Worm (Caenorhabditis elegans) whole organism, L4 larva: ENCODE results near the gene R02F11.11.

Experiments used
- F49E8.2 ChIP-seq: sonication (generic microtip); optimal IDR thresholded peaks from 2 replicates; lab custom pipeline; 2016; ENCODE audit warnings: missing compliant biosample characterization, mild to moderate bottlenecking, missing genetic modification characterization, borderline replicate concordance
- R02D3.7 ChIP-seq: fragments of 150-350 bp; sonication (generic microtip); optimal IDR thresholded peaks from 3 replicates; lab custom pipeline; 2014; ENCODE audit warnings: missing biosample characterization, missing genetic modification characterization
- T26A8.4 ChIP-seq: fragments of 200-800 bp; sonication (Bioruptor generic); IDR thresholded peaks from 2 replicates; pipeline ENCODE4 v1.3.6; 2022; ENCODE audit warnings: missing genetic modification characterization, missing compliant biosample characterization
- Y105C5A.15 ChIP-seq: fragments of 200-800 bp; sonication (Bioruptor generic); IDR thresholded peaks from 2 replicates; pipeline ENCODE4 v1.3.6; 2022; ENCODE audit warnings: missing genetic modification characterization, missing compliant biosample characterization
- Y48G9A.11 ChIP-seq: fragments of 200-800 bp; sonication (Bioruptor generic); IDR thresholded peaks from 2 replicates; pipeline ENCODE4 v1.3.6; 2022; ENCODE audit warnings: missing genetic modification reagents, missing genetic modification characterization, missing compliant biosample characterization
- ZK337.2 ChIP-seq: fragments of 200-800 bp; sonication (Bioruptor generic); IDR thresholded peaks from 2 replicates; pipeline ENCODE4 v1.3.6; 2022; ENCODE audit warnings: missing genetic modification reagents, missing genetic modification characterization, missing compliant biosample characterization
- aha-1 ChIP-seq: fragments of 150-350 bp; peaks from one replicate; lab custom pipeline; 2014; ENCODE audit warnings: missing biosample characterization, missing genetic modification characterization
- attf-4 ChIP-seq: sonication (generic microtip); optimal IDR thresholded peaks from 3 replicates; lab custom pipeline; 2017; ENCODE audit warnings: missing biosample characterization, missing genetic modification characterization
- ceh-32 ChIP-seq: sonication (generic microtip); optimal IDR thresholded peaks from 2 replicates; lab custom pipeline; 2016; ENCODE audit warnings: mild to moderate bottlenecking, missing genetic modification characterization, missing compliant biosample characterization; ENCODE audit not compliant: poor library complexity
- ceh-44 ChIP-seq: fragments of 200-800 bp; sonication (Bioruptor generic); IDR thresholded peaks from 2 replicates; pipeline ENCODE4 v1.3.6; 2022; ENCODE audit warnings: missing genetic modification reagents, missing genetic modification characterization, missing compliant biosample characterization
- ces-1 ChIP-seq: fragments of 150-350 bp; sonication (generic microtip); optimal IDR thresholded peaks from 4 replicates; lab custom pipeline; 2014; ENCODE audit warnings: missing biosample characterization, missing genetic modification reagents, missing genetic modification characterization
- daf-16 ChIP-seq, 3 experiments: sonication (generic microtip); optimal IDR thresholded peaks; 2 replicates each; lab custom pipeline; 2016 to 2017; ENCODE audit warnings: missing genetic modification characterization in 3 of 3, missing genetic modification reagents in 3 of 3, mild to moderate bottlenecking in 2 of 3, missing compliant biosample characterization in 2 of 3, missing biosample characterization in 1 of 3, moderate library complexity in 1 of 3
- dmd-6 ChIP-seq: fragments of 200-800 bp; sonication (Bioruptor generic); IDR thresholded peaks from 2 replicates; pipeline ENCODE4 v1.3.6; 2022; ENCODE audit warnings: missing genetic modification reagents, missing genetic modification characterization, missing compliant biosample characterization
- dmd-8 ChIP-seq: fragments of 200-800 bp; sonication (Bioruptor generic); IDR thresholded peaks from 2 replicates; pipeline ENCODE4 v1.3.6; 2022; ENCODE audit warnings: missing genetic modification characterization, missing compliant biosample characterization
- dmd-9 ChIP-seq: fragments of 200-800 bp; sonication (Bioruptor generic); IDR thresholded peaks from 2 replicates; pipeline ENCODE4 v1.3.6; 2022; ENCODE audit warnings: missing genetic modification reagents, missing genetic modification characterization, missing compliant biosample characterization
- dve-1 ChIP-seq: sonication (generic microtip); optimal IDR thresholded peaks from 2 replicates; lab custom pipeline; 2017; ENCODE audit warnings: antibody characterized with exemption, mild to moderate bottlenecking, missing genetic modification characterization, missing compliant biosample characterization; ENCODE audit not compliant: insufficient read depth
- egl-43 ChIP-seq: fragments of 200-800 bp; sonication (Bioruptor generic); IDR thresholded peaks from 2 replicates; pipeline ENCODE4 v1.3.6; 2022; ENCODE audit warnings: missing genetic modification reagents, missing genetic modification characterization, missing compliant biosample characterization
- fkh-10 ChIP-seq: fragments of 150-350 bp; optimal IDR thresholded peaks from 2 replicates; lab custom pipeline; 2014; ENCODE audit warnings: missing biosample characterization, missing genetic modification reagents, missing genetic modification characterization
- hif-1 ChIP-seq, 2 experiments: sonication (generic microtip); optimal IDR thresholded peaks; 2 replicates each; lab custom pipeline; 2016 to 2017; ENCODE audit warnings: missing compliant biosample characterization in 2 of 2, missing genetic modification characterization in 2 of 2, missing genetic modification reagents in 2 of 2, missing genotype in 2 of 2, mild to moderate bottlenecking in 1 of 2
- hlh-11 ChIP-seq: fragments of 200-800 bp; sonication (Bioruptor generic); optimal IDR thresholded peaks from 2 replicates; lab custom pipeline; 2018; ENCODE audit warnings: mild to moderate bottlenecking, missing genetic modification characterization, missing compliant biosample characterization
- hlh-30 ChIP-seq: sonication (generic microtip); optimal IDR thresholded peaks from 2 replicates; lab custom pipeline; 2017; ENCODE audit warnings: antibody characterized with exemption, mild to moderate bottlenecking, missing genetic modification characterization, missing compliant biosample characterization; ENCODE audit not compliant: insufficient read depth
- jun-1 ChIP-seq: fragments of 150-350 bp; optimal IDR thresholded peaks from 2 replicates; lab custom pipeline; 2014; ENCODE audit warnings: missing biosample characterization, missing genetic modification reagents, missing genetic modification characterization
- lim-7 ChIP-seq: fragments of 200-800 bp; sonication (Bioruptor generic); IDR thresholded peaks from 2 replicates; pipeline ENCODE4 v1.3.6; 2022; ENCODE audit warnings: missing genetic modification characterization, missing compliant biosample characterization
- lin-15B ChIP-seq: fragments of 150-350 bp; sonication (generic microtip); optimal IDR thresholded peaks from 3 replicates; lab custom pipeline; 2014; ENCODE audit warnings: missing biosample characterization, missing genetic modification characterization
- lin-38 ChIP-seq: fragments of 200-800 bp; sonication (Bioruptor generic); IDR thresholded peaks from 2 replicates; pipeline ENCODE4 v1.3.6; 2022; ENCODE audit warnings: missing genetic modification reagents, missing genetic modification characterization, missing compliant biosample characterization
- madf-5 ChIP-seq, 2 experiments: fragments of 200-800 bp; sonication (Bioruptor generic); IDR thresholded peaks; 2 replicates each; pipeline ENCODE4 v1.3.6; 2022; ENCODE audit warnings: missing compliant biosample characterization in 2 of 2, missing genetic modification characterization in 2 of 2
- madf-9 ChIP-seq: fragments of 200-800 bp; sonication (Bioruptor generic); conservative IDR thresholded peaks from 2 replicates; pipeline ENCODE4 v1.3.6; 2022; ENCODE audit warnings: missing genetic modification reagents, missing genetic modification characterization, missing compliant biosample characterization
- mdl-1 ChIP-seq, 2 experiments: fragments of 150-350 bp in 1 of 2; sonication (generic microtip) in 1 of 2; optimal IDR thresholded peaks; 2 replicates each; lab custom pipeline; 2014 to 2017; ENCODE audit warnings: missing biosample characterization in 2 of 2, missing genetic modification characterization in 2 of 2
- mep-1 ChIP-seq: fragments of 150-350 bp; sonication (generic microtip); optimal IDR thresholded peaks from 3 replicates; lab custom pipeline; 2014; ENCODE audit warnings: missing biosample characterization, missing genetic modification characterization
- nhr-102 ChIP-seq: sonication (generic microtip); optimal IDR thresholded peaks from 2 replicates; lab custom pipeline; 2016; ENCODE audit warnings: mild to moderate bottlenecking, missing genetic modification characterization, moderate library complexity, missing compliant biosample characterization
- nhr-25 ChIP-seq: sonication (generic microtip); optimal IDR thresholded peaks from 2 replicates; lab custom pipeline; 2017; ENCODE audit warnings: missing genetic modification characterization, mild to moderate bottlenecking, missing compliant biosample characterization, antibody characterized with exemption, moderate library complexity, borderline replicate concordance; ENCODE audit not compliant: insufficient read depth
- nhr-28 ChIP-seq: fragments of 150-350 bp; optimal IDR thresholded peaks from 2 replicates; lab custom pipeline; 2014; ENCODE audit warnings: missing biosample characterization, missing genetic modification characterization
- nhr-76 ChIP-seq: fragments of 150-350 bp; optimal IDR thresholded peaks from 2 replicates; lab custom pipeline; 2014; ENCODE audit warnings: missing biosample characterization, missing genetic modification characterization
- pha-4 ChIP-seq, 2 experiments: fragments of 150-350 bp in 1 of 2; fragments of 200-800 bp in 1 of 2; sonication (Bioruptor generic) in 1 of 2; IDR thresholded peaks in 1 of 2; optimal IDR thresholded peaks in 1 of 2; 2 replicates each; pipeline versions ENCODE4 v1.3.6 to Lab custom; 2014 to 2022; ENCODE audit warnings: missing genetic modification characterization in 2 of 2, missing genetic modification reagents in 2 of 2, missing biosample characterization in 1 of 2, missing compliant biosample characterization in 1 of 2
- set-16 ChIP-seq: fragments of 200-800 bp; sonication (Bioruptor generic); IDR thresholded peaks from 2 replicates; pipeline ENCODE4 v1.3.6; 2022; ENCODE audit warnings: missing genetic modification reagents, missing genetic modification characterization, missing compliant biosample characterization
- snpc-1.2 ChIP-seq: fragments of 200-800 bp; sonication (Bioruptor generic); IDR thresholded peaks from 2 replicates; pipeline ENCODE4 v1.3.6; 2022; ENCODE audit warnings: missing genetic modification reagents, missing genetic modification characterization, missing compliant biosample characterization
- snpc-4 ChIP-seq: fragments of 150-350 bp; optimal IDR thresholded peaks from 2 replicates; lab custom pipeline; 2014; ENCODE audit warnings: missing biosample characterization, missing genetic modification characterization
- unc-130 ChIP-seq: sonication (generic microtip); optimal IDR thresholded peaks from 2 replicates; lab custom pipeline; 2016; ENCODE audit warnings: missing genetic modification reagents, missing genetic modification characterization, missing compliant biosample characterization
- vab-7 ChIP-seq: fragments of 200-800 bp; sonication (Bioruptor generic); IDR thresholded peaks from 2 replicates; pipeline ENCODE4 v1.3.6; 2022; ENCODE audit warnings: missing genetic modification reagents, missing genetic modification characterization, missing compliant biosample characterization
- zfp-2 ChIP-seq: sonication (generic microtip); optimal IDR thresholded peaks from 2 replicates; lab custom pipeline; 2016; ENCODE audit warnings: mild to moderate bottlenecking, missing genetic modification characterization, missing compliant biosample characterization
- ztf-11 ChIP-seq: fragments of 150-350 bp; optimal IDR thresholded peaks from 2 replicates; lab custom pipeline; 2014; ENCODE audit warnings: missing biosample characterization, missing genetic modification characterization

R02F11.11 gene

ce11 chrV:4750294-4750693, 41.4 kb upstream of the R02F11.11 start, which contains the start of gene C18G1.6:
TSS of gene C18G1.6 (plus strand) at chrV:4750594.
- TF ChIP-seq ceh-44 (GFP tag; lab: Robert Waterston, UW) = no peak
- TF ChIP-seq set-16 (GFP tag; lab: Robert Waterston, UW) = no peak
- TF ChIP-seq egl-43 = no peak
- no peak for TF ChIP-seq dmd-9
- TF ChIP-seq ZK337.2 (GFP tag; lab: Robert Waterston, UW) = no peak
- TF ChIP-seq nhr-76 (tag; lab: Kevin White, UChicago) = no peak
- no peak for TF ChIP-seq jun-1
- TF ChIP-seq madf-9 (GFP tag; lab: Robert Waterston, UW) = no peak

DNA sequence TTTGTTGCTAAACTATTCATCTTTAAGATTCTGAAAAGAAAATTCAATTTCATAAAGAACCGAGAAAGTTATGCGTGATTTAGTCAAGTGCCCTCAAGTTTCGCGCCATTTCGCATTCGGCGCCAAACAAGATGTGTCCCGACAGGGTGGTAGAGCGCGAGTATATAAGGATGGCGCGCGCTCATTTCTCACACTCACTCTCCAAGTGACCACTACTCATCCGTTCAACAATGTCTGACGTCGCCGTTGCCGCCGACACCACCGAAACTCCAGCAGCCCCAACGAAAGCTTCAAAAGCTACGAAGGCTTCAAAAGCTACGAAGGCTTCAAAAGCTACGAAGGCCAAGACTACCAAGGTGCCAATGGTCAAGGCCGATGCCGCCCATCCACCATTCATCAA, 37.5 kb upstream of the R02F11.11 start, which contains the start of gene hil-4:
TSS of gene hil-4 (plus strand) at position 191 of the 400 bp plus-strand sequence.
- TF ChIP-seq lim-7 (GFP tag; lab: Robert Waterston, UW) = peak; percentile 45; the same call in 1 of the 2 replicates
- TF ChIP-seq lin-38 = peak; percentile 22; the same call in 1 of the 2 replicates
- TF ChIP-seq aha-1 (tag; lab: Kevin White, UChicago) = peak; percentile 73
- TF ChIP-seq mdl-1 (tag; optimal IDR thresholded peaks at IDR 0.05; lab: Kevin White, UChicago) = no peak
- 0 out of 2 replicates have a peak, but pooled peaks have one; percentile 25 for TF ChIP-seq snpc-1.2 (GFP tag; lab: Robert Waterston, UW)
- TF ChIP-seq unc-130 = peak; percentile 7
- TF ChIP-seq T26A8.4 (GFP tag; lab: Robert Waterston, UW) = no peak
- TF ChIP-seq egl-43 = 0 out of 2 replicates have a peak, but pooled peaks have one; percentile 67
- peak; percentile 59 for TF ChIP-seq Y48G9A.11 (GFP tag; lab: Robert Waterston, UW)
- TF ChIP-seq ceh-44 (GFP tag; lab: Robert Waterston, UW) = peak; percentile 54; the same call in 1 of the 2 replicates
- TF ChIP-seq Y105C5A.15 = no peak

DNA sequence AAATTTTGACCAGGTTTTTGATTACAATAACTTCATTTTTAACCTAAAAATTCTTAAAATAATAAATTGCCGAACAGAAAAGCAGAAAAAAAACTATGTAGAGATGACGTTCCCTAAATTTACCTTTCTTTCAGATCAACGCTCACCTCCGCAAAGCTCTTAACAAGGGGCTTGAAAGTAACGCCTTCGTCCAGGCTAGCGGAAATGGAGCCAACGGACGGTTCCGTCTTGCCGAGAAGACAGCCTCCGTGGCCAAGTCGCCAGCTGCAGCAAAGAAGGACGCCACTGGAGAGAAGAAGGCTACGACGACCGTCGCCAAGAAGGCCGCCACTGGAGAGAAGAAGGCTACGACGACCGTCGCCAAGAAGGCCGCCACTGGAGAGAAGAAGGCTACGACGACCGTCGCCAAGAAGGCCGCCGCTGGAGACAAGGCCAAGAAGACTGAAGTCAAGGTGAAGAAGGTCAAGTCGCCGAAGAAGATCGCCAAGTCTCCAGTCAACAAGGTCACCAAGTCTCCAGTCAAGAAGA, 36.9 kb upstream of the R02F11.11 start:
- peak; percentile 16; the same call in 1 of the 2 replicates for TF ChIP-seq pha-4 (GFP tag; IDR thresholded peaks at IDR 0.05; lab: Robert Waterston, UW)
- no peak for TF ChIP-seq pha-4 (tag; optimal IDR thresholded peaks at IDR 0.05; lab: Kevin White, UChicago)
- TF ChIP-seq lin-38 = 0 out of 2 replicates have a peak, but pooled peaks have one; percentile 10
- TF ChIP-seq vab-7 = no peak
- peak; percentile 8; the same call in 1 of the 2 replicates for TF ChIP-seq egl-43
- TF ChIP-seq hlh-30 (tag; lab: Kevin White, UChicago) = no peak
- peak; percentile 91 for TF ChIP-seq set-16 (GFP tag; lab: Robert Waterston, UW)

ce11 chrV:4755308-4756029, 36.2 kb upstream of the R02F11.11 start, which contains the start of gene pgl-3:
TSS of gene pgl-3 (plus strand) at chrV:4755979.
- TF ChIP-seq dve-1 (tag; lab: Kevin White, UChicago) (no peak), nhr-25 (tag; lab: Kevin White, UChicago) (no peak), lin-15B (tag; lab: Kevin White, UChicago) (no peak), unc-130 (peak; percentile 6), ceh-32 (tag; lab: Kevin White, UChicago) (no peak), attf-4 (no peak), fkh-10 (GFP tag; lab: Kevin White, UChicago) (no peak), nhr-28 (tag; lab: Kevin White, UChicago) (no peak), nhr-102 (no peak), zfp-2 (tag; lab: Kevin White, UChicago) (no peak), dmd-8 (0 out of 2 replicates have a peak, but pooled peaks have one; percentile 48), snpc-4 (tag; lab: Kevin White, UChicago) (no peak), daf-16 (GFP tag; optimal IDR thresholded peaks at IDR 0.05; lab: Kevin White, UChicago) (no peak), daf-16 (tag; optimal IDR thresholded peaks at IDR 0.05; lab: Kevin White, UChicago) (no peak), egl-43 (no peak), madf-5 (GFP tag; IDR thresholded peaks at IDR 0.05; lab: Robert Waterston, UW) (no peak), hlh-11 (tag; lab: Kevin White, UChicago) (no peak), hif-1 (tag; optimal IDR thresholded peaks at IDR 0.05; lab: Kevin White, UChicago) (no peak), R02D3.7 (tag; lab: Kevin White, UChicago) (no peak), dmd-6 (GFP tag; lab: Robert Waterston, UW) (no peak), F49E8.2 (tag; lab: Kevin White, UChicago) (peak; percentile 67), ztf-11 (tag; lab: Kevin White, UChicago) (no peak), ces-1 (GFP tag; lab: Kevin White, UChicago) (no peak), mep-1 (tag; lab: Kevin White, UChicago) (no peak), Y48G9A.11 (GFP tag; lab: Robert Waterston, UW) (no peak)
